Fruit fly (Drosophila melanogaster) whole organism, adult: ENCODE data around the gene CG32772.

Source experiments
- CG11617 ChIP-seq: fragments of 200-800 bp; sonication (Bioruptor generic); optimal IDR thresholded peaks from 2 replicates; lab custom pipeline; 2017; ENCODE audit warnings: mild to moderate bottlenecking, missing biosample characterization, missing genetic modification reagents, missing genetic modification characterization
- CG12768 ChIP-seq: fragments of 200-800 bp; sonication (Bioruptor generic); optimal IDR thresholded peaks from 2 replicates; lab custom pipeline; 2017; ENCODE audit warnings: missing biosample characterization, missing genetic modification characterization, mild to moderate bottlenecking, moderate library complexity, missing genetic modification reagents
- CG14711 ChIP-seq: fragments of 200-800 bp; sonication (Bioruptor generic); optimal IDR thresholded peaks from 2 replicates; lab custom pipeline; 2018; ENCODE audit warnings: missing biosample characterization, mild to moderate bottlenecking, missing genetic modification characterization, moderate library complexity
- CG1620 ChIP-seq: fragments of 200-800 bp; sonication (Bioruptor generic); optimal IDR thresholded peaks from 2 replicates; lab custom pipeline; 2016; ENCODE audit warnings: missing biosample characterization, missing genetic modification characterization
- CG33017 ChIP-seq: fragments of 200-800 bp; sonication (Bioruptor generic); optimal IDR thresholded peaks from 2 replicates; lab custom pipeline; 2018; ENCODE audit warnings: missing biosample characterization, mild to moderate bottlenecking, missing genetic modification characterization, moderate library complexity
- CG5204 ChIP-seq: fragments of 200-800 bp; sonication (Bioruptor generic); optimal IDR thresholded peaks from 2 replicates; lab custom pipeline; 2016; ENCODE audit warnings: missing biosample characterization, missing genetic modification characterization
- CG7045 ChIP-seq: fragments of 200-800 bp; sonication (Bioruptor generic); optimal IDR thresholded peaks from 2 replicates; lab custom pipeline; 2017; ENCODE audit warnings: missing biosample characterization, mild to moderate bottlenecking, missing genetic modification characterization
- CG7101 ChIP-seq: fragments of 200-800 bp; sonication (Bioruptor generic); optimal IDR thresholded peaks from 2 replicates; lab custom pipeline; 2018; ENCODE audit warnings: missing biosample characterization, mild to moderate bottlenecking, missing genetic modification characterization, moderate library complexity
- Clk ChIP-seq: fragments of 200-800 bp; sonication (Bioruptor generic); optimal IDR thresholded peaks from 2 replicates; lab custom pipeline; 2017; ENCODE audit warnings: missing biosample characterization, missing genetic modification characterization
- Crg-1 ChIP-seq: fragments of 200-800 bp; sonication (Bioruptor generic); optimal IDR thresholded peaks from 2 replicates; lab custom pipeline; 2016; ENCODE audit warnings: missing biosample characterization, missing genetic modification characterization
- Hr96 ChIP-seq: fragments of 200-800 bp; sonication (Bioruptor generic); optimal IDR thresholded peaks from 2 replicates; lab custom pipeline; 2016; ENCODE audit warnings: missing biosample characterization, missing genetic modification characterization
- Mnt ChIP-seq: fragments of 200-800 bp; sonication (Bioruptor generic); optimal IDR thresholded peaks from 2 replicates; lab custom pipeline; 2016; ENCODE audit warnings: missing biosample characterization, mild to moderate bottlenecking, missing genetic modification characterization
- bab1 ChIP-seq: fragments of 200-800 bp; sonication (Bioruptor generic); optimal IDR thresholded peaks from 3 replicates; lab custom pipeline; 2019; ENCODE audit warnings: missing biosample characterization, mild to moderate bottlenecking, missing genetic modification characterization, moderate library complexity
- cic ChIP-seq: fragments of 200-800 bp; sonication (Bioruptor generic); optimal IDR thresholded peaks from 2 replicates; lab custom pipeline; 2017; ENCODE audit warnings: missing biosample characterization, mild to moderate bottlenecking, missing genetic modification characterization, moderate library complexity
- cnc ChIP-seq, 2 experiments: fragments of >200 bp; optimal IDR thresholded peaks; 2 replicates each; lab custom pipeline; 2017
- kay ChIP-seq: fragments of 200-800 bp; sonication (Bioruptor generic); peaks from one replicate; lab custom pipeline; 2016; ENCODE audit warnings: missing biosample characterization, missing genetic modification characterization, borderline replicate concordance
- ovo ChIP-seq: fragments of 200-800 bp; sonication (Bioruptor generic); optimal IDR thresholded peaks from 2 replicates; lab custom pipeline; 2016; ENCODE audit warnings: missing biosample characterization, missing genetic modification characterization
- pad ChIP-seq: fragments of 200-800 bp; sonication (Bioruptor generic); optimal IDR thresholded peaks from 3 replicates; lab custom pipeline; 2017; ENCODE audit warnings: missing biosample characterization, missing genetic modification characterization, mild to moderate bottlenecking, moderate library complexity, missing genetic modification reagents
- tj ChIP-seq: fragments of 200-800 bp; sonication (Bioruptor generic); optimal IDR thresholded peaks from 3 replicates; lab custom pipeline; 2017; ENCODE audit warnings: missing biosample characterization, mild to moderate bottlenecking, missing genetic modification characterization, moderate library complexity
- toe ChIP-seq: fragments of 200-800 bp; sonication (Bioruptor generic); optimal IDR thresholded peaks from 2 replicates; lab custom pipeline; 2016; ENCODE audit warnings: missing biosample characterization, missing genetic modification characterization

Gene CG32772

DNA sequence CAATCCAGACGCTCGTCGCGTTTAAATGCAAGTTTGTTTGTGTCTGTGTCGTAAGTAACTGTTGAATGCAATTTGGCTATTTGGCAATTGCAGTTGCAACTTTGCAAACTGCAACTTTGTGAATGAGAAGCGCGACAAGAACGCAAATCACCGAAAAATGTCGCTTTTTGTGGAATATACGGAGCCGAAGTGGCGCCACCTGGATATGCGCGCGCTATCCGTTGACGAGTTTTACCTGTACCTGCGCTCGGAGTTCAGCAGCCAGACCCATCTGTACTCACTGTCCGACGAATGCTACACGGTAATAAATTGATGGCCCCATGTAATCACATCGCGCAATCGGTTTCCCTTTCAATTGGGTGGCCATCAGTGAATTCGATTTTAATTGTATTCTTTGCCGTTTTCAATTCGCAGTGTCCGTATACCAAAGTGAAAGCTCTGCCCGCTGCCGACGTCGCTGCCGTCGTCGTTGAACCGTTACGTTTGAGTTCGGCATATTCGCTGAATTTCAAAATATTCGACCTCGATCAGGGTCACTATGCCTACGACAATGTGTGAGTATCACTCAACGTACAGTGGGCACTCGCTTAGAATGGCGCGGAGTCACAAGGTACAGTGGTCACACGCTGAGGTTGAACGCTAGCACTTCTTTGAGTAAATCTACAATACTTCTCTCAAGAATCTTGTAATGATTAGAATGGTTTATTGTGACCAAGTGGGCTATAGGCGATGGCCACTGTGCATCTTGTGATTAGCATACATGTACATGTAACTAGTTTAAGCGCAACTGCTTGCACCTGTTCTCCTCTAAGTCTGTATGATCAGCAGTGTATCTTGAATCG lies 10.4 kb downstream of the CG32772 start:
- peak; percentile 82 for TF ChIP-seq Hr96 (GFP tag; lab: Kevin White, UChicago)
- TF ChIP-seq CG12768 (GFP tag; lab: Kevin White, UChicago), result peak; percentile 88
- TF ChIP-seq kay (GFP tag; lab: Kevin White, UChicago), result no peak
- peak; percentile 69 for TF ChIP-seq pad
- peak; percentile 64 for TF ChIP-seq CG5204 (GFP tag; lab: Kevin White, UChicago)
- TF ChIP-seq cnc (optimal IDR thresholded peaks at IDR 0.05; lab: Kevin White, UChicago), result no peak
- no peak for TF ChIP-seq ovo (GFP tag; lab: Kevin White, UChicago)
- TF ChIP-seq tj (GFP tag; lab: Kevin White, UChicago), result peak; percentile 87
- peak; percentile 26 for TF ChIP-seq cic
- TF ChIP-seq Mnt (GFP tag; lab: Kevin White, UChicago), result peak; percentile 40
- peak; percentile 80 for TF ChIP-seq bab1 (GFP tag; lab: Kevin White, UChicago)
- peak; percentile 58 for TF ChIP-seq CG11617 (GFP tag; lab: Kevin White, UChicago)
- peak; percentile 59 for TF ChIP-seq toe (GFP tag; lab: Kevin White, UChicago)
- peak; percentile 52 for TF ChIP-seq CG1620 (GFP tag; lab: Kevin White, UChicago)
- peak; percentile 83 for TF ChIP-seq CG14711 (tag; lab: Kevin White, UChicago)
- TF ChIP-seq Crg-1 (GFP tag; lab: Kevin White, UChicago), result peak; percentile 38
- peak; percentile 88 for TF ChIP-seq CG7101 (tag; lab: Kevin White, UChicago)
- peak; percentile 61 for TF ChIP-seq CG7045 (GFP tag; lab: Kevin White, UChicago)
- peak; percentile 86 for TF ChIP-seq CG33017 (tag; lab: Kevin White, UChicago)
- peak; percentile 38 for TF ChIP-seq Clk (GFP tag; lab: Kevin White, UChicago)

DNA sequence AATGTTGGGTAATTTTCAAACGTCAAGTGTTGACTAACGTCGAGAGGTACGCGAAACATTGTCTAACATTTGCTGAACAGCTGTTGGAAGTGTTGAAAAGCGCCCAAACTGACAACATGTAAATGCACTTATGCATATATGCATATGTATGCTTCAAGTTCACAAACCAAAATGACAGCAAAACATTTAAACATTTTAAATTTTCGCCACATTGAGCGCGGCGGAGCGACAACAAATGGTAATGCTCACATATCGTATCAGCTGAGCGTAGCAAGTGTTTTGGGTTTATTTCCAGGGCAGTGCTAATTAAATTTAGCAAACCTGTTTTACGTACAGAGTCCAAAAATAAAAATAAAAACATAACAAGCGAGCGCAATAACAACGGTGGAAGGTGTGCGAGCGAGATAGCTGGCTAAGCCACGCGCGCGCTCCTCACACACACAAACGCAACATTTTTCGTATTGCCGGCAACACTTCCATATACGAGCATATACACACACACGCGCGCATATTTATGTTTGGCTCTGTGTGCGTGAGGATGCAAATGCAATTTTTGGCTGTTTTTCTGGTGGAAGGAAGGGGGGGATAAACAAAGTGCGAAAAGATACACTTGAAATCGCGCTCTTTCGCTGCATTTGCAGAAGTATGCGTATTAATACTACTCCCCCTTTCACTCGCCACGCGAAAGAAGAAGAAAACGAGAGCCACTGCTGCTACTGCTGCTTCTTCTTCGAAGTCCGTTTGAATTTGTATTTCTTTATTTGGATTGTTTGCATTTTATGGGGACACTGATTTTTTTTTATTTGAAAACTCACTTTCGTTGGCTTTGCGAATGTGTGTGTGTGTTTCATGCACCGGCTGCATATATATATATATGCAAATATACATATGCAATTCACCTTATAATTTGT lies 21.5 kb downstream of the CG32772 start:
- TF ChIP-seq CG7045 (GFP tag; lab: Kevin White, UChicago) (peak; percentile 33), kay (GFP tag; lab: Kevin White, UChicago) (no peak), Mnt (GFP tag; lab: Kevin White, UChicago) (peak; percentile 90), ovo (GFP tag; lab: Kevin White, UChicago) (peak; percentile 48), CG7101 (tag; lab: Kevin White, UChicago) (peak; percentile 83), cic (peak; percentile 48), CG5204 (GFP tag; lab: Kevin White, UChicago) (peak; percentile 58), CG12768 (GFP tag; lab: Kevin White, UChicago) (peak; percentile 62), CG1620 (GFP tag; lab: Kevin White, UChicago) (peak; percentile 78), toe (GFP tag; lab: Kevin White, UChicago) (no peak), Hr96 (GFP tag; lab: Kevin White, UChicago) (no peak), pad (peak; percentile 76), bab1 (GFP tag; lab: Kevin White, UChicago) (peak; percentile 43), cnc (optimal IDR thresholded peaks at IDR 0.05; lab: Kevin White, UChicago) (no peak), CG33017 (tag; lab: Kevin White, UChicago) (peak; percentile 64), CG11617 (GFP tag; lab: Kevin White, UChicago) (peak; percentile 82), Clk (GFP tag; lab: Kevin White, UChicago) (peak; percentile 10), CG14711 (tag; lab: Kevin White, UChicago) (peak; percentile 60), tj (GFP tag; lab: Kevin White, UChicago) (peak; percentile 77), Crg-1 (GFP tag; lab: Kevin White, UChicago) (peak; percentile 87)

DNA sequence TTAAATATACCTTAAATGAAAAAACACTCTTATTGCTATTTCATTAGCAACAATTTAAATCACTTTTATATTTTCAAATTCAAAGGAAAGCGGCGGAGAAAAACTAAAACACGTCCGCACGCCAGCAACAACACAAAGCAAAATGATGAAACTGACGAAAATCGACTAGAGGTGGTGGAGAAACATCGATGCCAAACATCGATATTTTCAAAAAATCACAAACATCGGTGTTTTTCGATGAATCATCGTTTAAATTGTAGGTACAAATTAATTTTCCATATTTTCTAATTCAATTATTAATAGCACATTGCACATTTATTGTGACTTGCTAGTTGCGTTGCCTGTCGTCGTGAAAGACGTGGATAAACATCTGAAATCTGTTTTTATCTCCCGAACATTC lies 22.1 kb downstream of the CG32772 start:
- peak; percentile 28 for TF ChIP-seq bab1 (GFP tag; lab: Kevin White, UChicago)
- TF ChIP-seq CG1620 (GFP tag; lab: Kevin White, UChicago), result peak; percentile 1
- TF ChIP-seq cic, result no peak
- no peak for TF ChIP-seq CG7101 (tag; lab: Kevin White, UChicago)
- no peak for TF ChIP-seq toe (GFP tag; lab: Kevin White, UChicago)
- no peak for TF ChIP-seq CG11617 (GFP tag; lab: Kevin White, UChicago)
- no peak for TF ChIP-seq Clk (GFP tag; lab: Kevin White, UChicago)
- no peak for TF ChIP-seq pad
- TF ChIP-seq kay (GFP tag; lab: Kevin White, UChicago), result peak; percentile 79
- TF ChIP-seq Hr96 (GFP tag; lab: Kevin White, UChicago), result no peak
- no peak for TF ChIP-seq CG12768 (GFP tag; lab: Kevin White, UChicago)
- no peak for TF ChIP-seq CG7045 (GFP tag; lab: Kevin White, UChicago)
- TF ChIP-seq Crg-1 (GFP tag; lab: Kevin White, UChicago), result peak; percentile 3
- no peak for TF ChIP-seq CG33017 (tag; lab: Kevin White, UChicago)
- TF ChIP-seq Mnt (GFP tag; lab: Kevin White, UChicago), result no peak
- TF ChIP-seq ovo (GFP tag; lab: Kevin White, UChicago), result no peak
- no peak for TF ChIP-seq cnc (optimal IDR thresholded peaks at IDR 0.05; lab: Kevin White, UChicago)
- no peak for TF ChIP-seq CG14711 (tag; lab: Kevin White, UChicago)
- no peak for TF ChIP-seq CG5204 (GFP tag; lab: Kevin White, UChicago)
- TF ChIP-seq tj (GFP tag; lab: Kevin White, UChicago), result peak; percentile 42
